Fruit fly (Drosophila melanogaster) Kc167 (cell line): ENCODE results near the gene CG8420.

Experiments
- Myc ChIP-seq: fragments of >200 bp; optimal IDR thresholded peaks from 2 replicates; lab custom pipeline; 2017; ENCODE audit warnings: missing external identifiers
- Sin3A ChIP-seq: fragments of >200 bp; optimal IDR thresholded peaks from 2 replicates; lab custom pipeline; 2018; ENCODE audit warnings: missing external identifiers
- h ChIP-seq: fragments of >200 bp; optimal IDR thresholded peaks from 3 replicates; lab custom pipeline; 2018; ENCODE audit warnings: missing external identifiers
- insv ChIP-seq: fragments of >200 bp; optimal IDR thresholded peaks from 3 replicates; lab custom pipeline; 2018; ENCODE audit warnings: missing external identifiers
- psq ChIP-seq: fragments of >200 bp; optimal IDR thresholded peaks from 2 replicates; lab custom pipeline; 2017; ENCODE audit warnings: missing external identifiers
- ttk ChIP-seq: sonication (Bioruptor generic); optimal IDR thresholded peaks from 2 replicates; lab custom pipeline; 2017; ENCODE audit warnings: missing external identifiers

Gene CG8420

dm6 chr3R:9246366-9246765, at the start of gene CG8420:
Gene CG8420 (plus strand): TSS chr3R:9246649.
- no peak for TF ChIP-seq ttk (lab: Kevin White, UChicago)

- TF ChIP-seq insv (lab: Kevin White, UChicago) = no peak
Measured at dm6 chr3R:9213029-9213428, 33.4 kb upstream of the CG8420 start.

- TF ChIP-seq insv (lab: Kevin White, UChicago) = no peak
- no peak for TF ChIP-seq Sin3A (lab: Kevin White, UChicago)
- TF ChIP-seq ttk (lab: Kevin White, UChicago) = no peak
- TF ChIP-seq h (lab: Kevin White, UChicago) = no peak
- TF ChIP-seq Myc (lab: Kevin White, UChicago) = no peak
- TF ChIP-seq psq (lab: Kevin White, UChicago) = no peak
Measured at dm6 chr3R:9214235-9214634, 32.2 kb upstream of the CG8420 start.

- TF ChIP-seq insv (lab: Kevin White, UChicago) = no peak
- TF ChIP-seq ttk (lab: Kevin White, UChicago) = no peak
- no peak for TF ChIP-seq h (lab: Kevin White, UChicago)
- TF ChIP-seq psq (lab: Kevin White, UChicago) = no peak
- no peak for TF ChIP-seq Myc (lab: Kevin White, UChicago)
- no peak for TF ChIP-seq Sin3A (lab: Kevin White, UChicago)
Measured at dm6 chr3R:9215551-9215950, 30.9 kb upstream of the CG8420 start.

- TF ChIP-seq Myc (lab: Kevin White, UChicago) = no peak
- TF ChIP-seq psq (lab: Kevin White, UChicago) = no peak
- no peak for TF ChIP-seq insv (lab: Kevin White, UChicago)
- no peak for TF ChIP-seq Sin3A (lab: Kevin White, UChicago)
- no peak for TF ChIP-seq ttk (lab: Kevin White, UChicago)
- no peak for TF ChIP-seq h (lab: Kevin White, UChicago)
Measured at dm6 chr3R:9217607-9218006, 28.8 kb upstream of the CG8420 start.

- TF ChIP-seq insv (lab: Kevin White, UChicago) (no peak), psq (lab: Kevin White, UChicago) (no peak), h (lab: Kevin White, UChicago) (no peak), Sin3A (lab: Kevin White, UChicago) (no peak), ttk (lab: Kevin White, UChicago) (no peak), Myc (lab: Kevin White, UChicago) (no peak)
Measured at dm6 chr3R:9220064-9220864, 26.2 kb upstream of the CG8420 start.

dm6 chr3R:9222355-9222754, 24.1 kb upstream of the CG8420 start:
- TF ChIP-seq Myc (lab: Kevin White, UChicago) (no peak), ttk (lab: Kevin White, UChicago) (no peak), h (lab: Kevin White, UChicago) (no peak), insv (lab: Kevin White, UChicago) (no peak), Sin3A (lab: Kevin White, UChicago) (no peak), psq (lab: Kevin White, UChicago) (no peak)

- TF ChIP-seq Myc (lab: Kevin White, UChicago) (no peak), insv (lab: Kevin White, UChicago) (no peak), psq (lab: Kevin White, UChicago) (no peak), h (lab: Kevin White, UChicago) (no peak), ttk (lab: Kevin White, UChicago) (no peak), Sin3A (lab: Kevin White, UChicago) (no peak)
Measured at dm6 chr3R:9224807-9225206, 21.6 kb upstream of the CG8420 start.

dm6 chr3R:9226146-9226545, 20.3 kb upstream of the CG8420 start:
- no peak for TF ChIP-seq Myc (lab: Kevin White, UChicago)
- no peak for TF ChIP-seq ttk (lab: Kevin White, UChicago)
- TF ChIP-seq h (lab: Kevin White, UChicago) = no peak
- TF ChIP-seq Sin3A (lab: Kevin White, UChicago) = no peak
- TF ChIP-seq insv (lab: Kevin White, UChicago) = no peak
- no peak for TF ChIP-seq psq (lab: Kevin White, UChicago)

dm6 chr3R:9226701-9227313, 19.6 kb upstream of the CG8420 start:
- TF ChIP-seq h (lab: Kevin White, UChicago) (no peak), Sin3A (lab: Kevin White, UChicago) (no peak), Myc (lab: Kevin White, UChicago) (no peak), psq (lab: Kevin White, UChicago) (no peak), ttk (lab: Kevin White, UChicago) (no peak), insv (lab: Kevin White, UChicago) (no peak)

dm6 chr3R:9227330-9227729, 19.1 kb upstream of the CG8420 start:
- TF ChIP-seq Sin3A (lab: Kevin White, UChicago) = no peak
- TF ChIP-seq h (lab: Kevin White, UChicago) = no peak
- TF ChIP-seq Myc (lab: Kevin White, UChicago) = no peak
- TF ChIP-seq psq (lab: Kevin White, UChicago) = no peak
- no peak for TF ChIP-seq insv (lab: Kevin White, UChicago)
- TF ChIP-seq ttk (lab: Kevin White, UChicago) = no peak

- TF ChIP-seq insv (lab: Kevin White, UChicago) (no peak), psq (lab: Kevin White, UChicago) (no peak), Myc (lab: Kevin White, UChicago) (no peak), h (lab: Kevin White, UChicago) (no peak), Sin3A (lab: Kevin White, UChicago) (no peak), ttk (lab: Kevin White, UChicago) (no peak)
Measured at dm6 chr3R:9227944-9228343, 18.5 kb upstream of the CG8420 start.
